Fruit fly (Drosophila melanogaster) Kc167 (cell line): ENCODE data around the gene Sfp84E.

ENCODE experiments used
- Myc ChIP-seq: fragments of >200 bp; optimal IDR thresholded peaks from 2 replicates; lab custom pipeline; 2017; ENCODE audit warnings: missing external identifiers
- Sin3A ChIP-seq: fragments of >200 bp; optimal IDR thresholded peaks from 2 replicates; lab custom pipeline; 2018; ENCODE audit warnings: missing external identifiers
- h ChIP-seq: fragments of >200 bp; optimal IDR thresholded peaks from 3 replicates; lab custom pipeline; 2018; ENCODE audit warnings: missing external identifiers
- insv ChIP-seq: fragments of >200 bp; optimal IDR thresholded peaks from 3 replicates; lab custom pipeline; 2018; ENCODE audit warnings: missing external identifiers
- psq ChIP-seq: fragments of >200 bp; optimal IDR thresholded peaks from 2 replicates; lab custom pipeline; 2017; ENCODE audit warnings: missing external identifiers
- ttk ChIP-seq: sonication (Bioruptor generic); optimal IDR thresholded peaks from 2 replicates; lab custom pipeline; 2017; ENCODE audit warnings: missing external identifiers

dm6 chr3R:7990799-7991423 is 10.8 kb upstream of the Sfp84E start:
- TF ChIP-seq Myc (lab: Kevin White, UChicago) (no peak), insv (no peak), ttk (lab: Kevin White, UChicago) (no peak), psq (lab: Kevin White, UChicago) (no peak), Sin3A (lab: Kevin White, UChicago) (no peak), h (lab: Kevin White, UChicago) (no peak)
